Worm (Caenorhabditis elegans) whole organism, L3 larva: Measurements from ENCODE around the gene ipla-2.
A peak's percentile ranks its signal among the peaks of the same experiment; 100 is the strongest.

Experiments
- R02D3.7 ChIP-seq: fragments of 150-350 bp; optimal IDR thresholded peaks from 2 replicates; lab custom pipeline; 2014; ENCODE audit warnings: missing biosample characterization, missing genetic modification characterization
- ama-1 ChIP-seq: fragments of 150-350 bp; optimal IDR thresholded peaks from 2 replicates; lab custom pipeline; 2018
- ceh-16 ChIP-seq: sonication (generic microtip); optimal IDR thresholded peaks from 2 replicates; lab custom pipeline; 2017; ENCODE audit warnings: missing biosample characterization, missing genetic modification characterization
- ceh-28 ChIP-seq: fragments of 150-350 bp; optimal IDR thresholded peaks from 2 replicates; lab custom pipeline; 2014; ENCODE audit warnings: missing biosample characterization, missing genetic modification reagents, missing genetic modification characterization
- egl-27 ChIP-seq: sonication (generic microtip); optimal IDR thresholded peaks from 4 replicates; lab custom pipeline; 2017; ENCODE audit warnings: missing biosample characterization, missing genetic modification reagents, missing genetic modification characterization
- egl-5 ChIP-seq: fragments of 150-350 bp; optimal IDR thresholded peaks from 2 replicates; lab custom pipeline; 2017; ENCODE audit warnings: missing biosample characterization, missing genetic modification reagents, missing genetic modification characterization, inconsistent platforms
- elt-2 ChIP-seq: sonication (generic microtip); optimal IDR thresholded peaks from 2 replicates; lab custom pipeline; 2016; ENCODE audit warnings: missing genetic modification reagents, mild to moderate bottlenecking, missing genetic modification characterization, missing compliant biosample characterization
- elt-3 ChIP-seq, 3 experiments: fragments of 150-350 bp in 1 of 3; sonication (generic microtip) in 2 of 3; optimal IDR thresholded peaks; 2 replicates in 2 of 3; 4 replicates in 1 of 3; lab custom pipeline; 2014 to 2017; ENCODE audit warnings: missing biosample characterization in 3 of 3, missing genetic modification characterization in 3 of 3
- eor-1 ChIP-seq, 2 experiments: fragments of 150-350 bp; optimal IDR thresholded peaks; 2 replicates each; lab custom pipeline; 2014 to 2018; ENCODE audit warnings: missing biosample characterization in 2 of 2, missing genetic modification characterization in 2 of 2
- fkh-10 ChIP-seq: sonication (generic microtip); optimal IDR thresholded peaks from 2 replicates; lab custom pipeline; 2017; ENCODE audit warnings: missing biosample characterization, missing genetic modification reagents, missing genetic modification characterization
- fkh-2 ChIP-seq: fragments of 150-350 bp; optimal IDR thresholded peaks from 2 replicates; lab custom pipeline; 2014; ENCODE audit warnings: missing biosample characterization, missing genetic modification reagents, missing genetic modification characterization
- fos-1 ChIP-seq: fragments of 150-350 bp; optimal IDR thresholded peaks from 2 replicates; lab custom pipeline; 2014; ENCODE audit warnings: missing biosample characterization, missing genetic modification characterization
- hmg-11 ChIP-seq: sonication (generic microtip); optimal IDR thresholded peaks from 2 replicates; lab custom pipeline; 2016; ENCODE audit warnings: missing genetic modification characterization, missing compliant biosample characterization
- jun-1 ChIP-seq: fragments of 150-350 bp; optimal IDR thresholded peaks from 2 replicates; lab custom pipeline; 2014; ENCODE audit warnings: missing biosample characterization, missing genetic modification reagents, missing genetic modification characterization
- lin-39 ChIP-seq: fragments of 150-350 bp; optimal IDR thresholded peaks from 2 replicates; lab custom pipeline; 2018; ENCODE audit warnings: missing biosample characterization, missing genetic modification reagents, missing genetic modification characterization
- lsy-12 ChIP-seq: sonication (generic microtip); optimal IDR thresholded peaks from 2 replicates; lab custom pipeline; 2016; ENCODE audit warnings: mild to moderate bottlenecking, missing genetic modification characterization, missing compliant biosample characterization
- nfya-1 ChIP-seq: sonication (generic microtip); optimal IDR thresholded peaks from 2 replicates; lab custom pipeline; 2017; ENCODE audit warnings: missing genetic modification characterization, mild to moderate bottlenecking, missing compliant biosample characterization, antibody characterized with exemption, moderate library complexity; ENCODE audit not compliant: insufficient read depth
- nhr-11 ChIP-seq: fragments of 150-350 bp; optimal IDR thresholded peaks from 2 replicates; lab custom pipeline; 2014; ENCODE audit warnings: missing biosample characterization, missing genetic modification characterization
- nhr-23 ChIP-seq: fragments of 150-350 bp; optimal IDR thresholded peaks from 2 replicates; lab custom pipeline; 2014; ENCODE audit warnings: missing biosample characterization, missing genetic modification reagents, missing genetic modification characterization
- nhr-67 ChIP-seq: fragments of 150-350 bp; optimal IDR thresholded peaks from 2 replicates; lab custom pipeline; 2014; ENCODE audit warnings: missing biosample characterization, missing genetic modification characterization
- nhr-77 ChIP-seq: fragments of 150-350 bp; optimal IDR thresholded peaks from 2 replicates; lab custom pipeline; 2014; ENCODE audit warnings: missing biosample characterization, missing genetic modification characterization
- pha-4 ChIP-seq: fragments of 150-350 bp; optimal IDR thresholded peaks from 2 replicates; lab custom pipeline; 2014; ENCODE audit warnings: missing biosample characterization, missing genetic modification reagents, missing genetic modification characterization
- pqm-1 ChIP-seq: fragments of 150-350 bp; optimal IDR thresholded peaks from 2 replicates; lab custom pipeline; 2017; ENCODE audit warnings: missing biosample characterization, missing genetic modification characterization, inconsistent platforms
- skn-1 ChIP-seq: fragments of 150-350 bp; optimal IDR thresholded peaks from 2 replicates; lab custom pipeline; 2014; ENCODE audit warnings: missing biosample characterization, missing genetic modification characterization
- snpc-4 ChIP-seq: fragments of 150-350 bp; optimal IDR thresholded peaks from 2 replicates; lab custom pipeline; 2014; ENCODE audit warnings: missing biosample characterization, missing genetic modification characterization
- tbx-2 ChIP-seq: sonication (generic microtip); optimal IDR thresholded peaks from 2 replicates; lab custom pipeline; 2016; ENCODE audit warnings: mild to moderate bottlenecking, missing genetic modification characterization, missing compliant biosample characterization
- unc-62 ChIP-seq: fragments of 150-350 bp; sonication (generic microtip); optimal IDR thresholded peaks from 4 replicates; lab custom pipeline; 2014; ENCODE audit warnings: missing biosample characterization, missing genetic modification reagents, missing genetic modification characterization
- ztf-4 ChIP-seq: fragments of 150-350 bp; optimal IDR thresholded peaks from 2 replicates; lab custom pipeline; 2014; ENCODE audit warnings: missing biosample characterization, missing genetic modification characterization

ipla-2 gene

DNA sequence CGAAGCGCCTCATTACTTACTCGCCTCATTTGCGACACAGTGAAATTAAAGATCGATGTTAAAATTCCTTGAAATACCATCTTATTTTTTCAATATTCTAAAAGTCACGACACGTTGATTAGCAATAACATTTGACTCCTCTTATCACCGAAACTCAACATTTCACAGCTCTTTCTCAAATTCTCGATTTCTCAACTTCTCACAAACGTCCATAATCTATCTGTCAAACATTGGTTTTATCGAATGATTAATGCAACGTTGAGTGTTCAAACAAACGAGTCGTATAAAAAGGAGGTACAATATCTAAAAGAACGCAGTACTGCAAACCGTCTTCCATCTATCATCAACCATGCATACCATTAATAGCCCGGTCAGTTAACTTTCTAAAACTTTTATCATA lies 12.4 kb upstream of the ipla-2 start, which contains the start of gene lec-8:
Gene lec-8, plus strand, starts transcription at position 314 of the 400 bp plus-strand sequence.
- TF ChIP-seq elt-2 (peak; percentile 89), jun-1 (peak; percentile 60), ama-1 (lab: Kevin White, UChicago) (no peak)

DNA sequence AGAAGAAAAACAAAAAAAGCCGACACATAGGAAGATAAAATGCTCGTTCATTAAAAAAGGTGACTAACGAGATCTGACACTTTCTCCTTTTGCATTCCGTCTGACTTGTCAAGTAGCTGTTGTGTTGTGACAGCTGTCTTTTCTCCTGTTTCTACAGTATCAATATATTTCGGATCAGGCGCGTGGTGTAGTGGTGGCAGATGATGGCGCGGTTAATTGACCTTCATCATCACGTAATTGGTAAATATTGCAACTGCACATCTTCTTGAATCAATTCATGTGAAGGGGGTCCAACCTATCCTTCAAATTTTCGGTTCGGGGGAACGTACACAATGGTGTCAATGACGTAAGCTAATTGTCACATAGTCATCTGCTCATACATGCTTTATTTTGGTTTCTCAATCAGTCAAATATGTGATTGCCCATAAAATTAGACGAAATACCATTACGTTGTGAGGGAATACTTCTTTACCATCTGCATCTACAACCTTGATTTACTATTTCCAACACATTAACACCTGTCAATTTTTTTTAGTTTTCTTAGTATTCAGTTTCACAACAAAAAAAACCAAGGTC lies 10.5 kb upstream of the ipla-2 start:
- no peak for TF ChIP-seq pqm-1 (tag; lab: Kevin White, UChicago)
- TF ChIP-seq fkh-10 (GFP tag; lab: Kevin White, UChicago), result no peak
- TF ChIP-seq, all 47 proteins: peak for 0

DNA sequence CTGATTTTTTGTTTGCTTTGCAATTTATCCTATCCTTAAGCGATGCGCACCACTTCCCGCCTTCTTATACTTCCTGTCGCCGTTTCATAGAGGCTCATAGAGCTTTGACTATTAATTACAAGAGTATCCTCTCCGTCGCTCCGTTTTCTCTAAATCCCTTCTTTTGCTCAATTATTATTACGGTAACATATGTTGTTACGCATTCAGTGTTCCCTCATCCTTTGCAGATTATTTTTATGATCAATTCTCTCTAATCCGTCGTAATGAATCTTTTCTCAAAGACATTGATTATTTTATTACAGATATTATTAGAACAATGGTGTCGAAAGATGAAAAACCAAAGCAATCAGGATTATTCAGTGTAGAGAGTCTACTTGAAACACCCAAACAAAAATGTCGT lies 9.1 kb upstream of the ipla-2 start, which contains the start of gene vab-15:
Gene vab-15, plus strand, starts transcription at position 301 of the 400 bp plus-strand sequence.
- TF ChIP-seq nhr-77 (tag; lab: Kevin White, UChicago) (no peak), skn-1 (tag; lab: Kevin White, UChicago) (no peak), nfya-1 (tag; lab: Kevin White, UChicago) (no peak)
- TF ChIP-seq, all 47 proteins: peak for 0

DNA sequence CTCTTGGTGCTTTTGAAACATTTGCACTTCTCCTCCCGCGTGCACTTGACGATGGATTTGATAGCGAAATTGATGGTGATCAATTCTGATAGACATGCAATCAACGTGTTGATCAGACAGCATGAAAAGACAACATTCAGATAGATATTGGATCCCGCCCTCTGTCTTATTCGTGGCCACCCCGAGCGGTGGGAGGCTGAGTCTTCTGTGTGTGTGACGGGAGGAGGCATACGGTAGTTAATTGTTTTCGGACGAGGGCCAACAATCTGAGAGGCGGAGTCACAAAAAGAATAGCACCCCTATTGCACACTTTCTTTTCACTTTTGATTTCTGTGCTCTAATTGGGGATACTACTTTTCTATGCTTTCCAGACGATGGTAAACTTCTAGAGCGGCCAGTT lies 8.1 kb upstream of the ipla-2 start:
- peak; percentile 26 for TF ChIP-seq nfya-1 (tag; lab: Kevin White, UChicago)
- no peak for TF ChIP-seq nhr-23 (tag; lab: Kevin White, UChicago)

DNA sequence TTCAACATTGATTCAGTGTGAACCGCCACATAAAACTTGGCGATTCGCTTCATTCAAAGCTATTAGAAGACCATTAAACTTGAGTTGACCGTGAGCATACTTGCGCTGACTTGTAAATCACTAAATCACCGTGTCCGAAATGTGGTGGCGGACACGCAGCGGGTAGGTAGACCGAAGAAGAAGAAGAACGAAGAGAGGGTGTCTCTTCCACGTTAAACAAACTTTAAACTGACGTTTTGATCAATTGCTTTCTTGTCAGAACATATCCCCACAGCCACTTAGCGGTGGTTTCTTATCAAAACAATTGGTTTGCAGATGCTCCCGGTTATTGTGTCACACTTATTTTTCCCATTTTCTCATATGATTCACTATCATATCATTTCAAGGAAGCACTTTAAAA lies 5.7 kb upstream of the ipla-2 start:
- TF ChIP-seq nfya-1 (tag; lab: Kevin White, UChicago) (no peak), egl-5 (tag; lab: Kevin White, UChicago) (peak; percentile 16), lsy-12 (tag; lab: Kevin White, UChicago) (no peak), elt-3 (tag; optimal IDR thresholded peaks at IDR 0.05; lab: Kevin White, UChicago) (no peak), unc-62 (GFP tag; lab: Kevin White, UChicago) (no peak), ztf-4 (tag; lab: Kevin White, UChicago) (no peak), pqm-1 (tag; lab: Kevin White, UChicago) (no peak), nhr-23 (tag; lab: Kevin White, UChicago) (no peak), nhr-67 (no peak)

DNA sequence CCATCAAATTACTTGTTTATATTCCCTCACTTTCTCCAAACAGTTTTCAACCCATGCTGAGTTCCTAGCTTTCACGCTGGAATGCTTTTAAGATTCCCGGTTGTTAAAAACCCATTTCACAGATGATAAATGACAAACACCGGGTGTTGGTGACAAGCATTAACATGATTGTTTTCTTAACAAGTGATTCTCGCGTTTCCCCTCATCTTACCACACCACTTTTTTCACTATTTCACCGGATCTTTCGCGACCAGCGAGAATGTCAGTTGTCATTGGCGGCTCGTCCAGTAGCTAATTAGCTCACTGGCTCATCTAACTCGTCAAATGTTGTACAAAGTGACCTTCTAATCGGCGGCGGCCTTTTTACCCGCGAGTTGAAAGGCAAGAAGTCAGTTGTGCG lies 4.3 kb upstream of the ipla-2 start:
- TF ChIP-seq unc-62 (GFP tag; lab: Kevin White, UChicago) (no peak), lin-39 (tag; lab: Kevin White, UChicago) (peak; percentile 22), egl-5 (tag; lab: Kevin White, UChicago) (peak; percentile 85), jun-1 (no peak), nfya-1 (tag; lab: Kevin White, UChicago) (peak; percentile 25)

DNA sequence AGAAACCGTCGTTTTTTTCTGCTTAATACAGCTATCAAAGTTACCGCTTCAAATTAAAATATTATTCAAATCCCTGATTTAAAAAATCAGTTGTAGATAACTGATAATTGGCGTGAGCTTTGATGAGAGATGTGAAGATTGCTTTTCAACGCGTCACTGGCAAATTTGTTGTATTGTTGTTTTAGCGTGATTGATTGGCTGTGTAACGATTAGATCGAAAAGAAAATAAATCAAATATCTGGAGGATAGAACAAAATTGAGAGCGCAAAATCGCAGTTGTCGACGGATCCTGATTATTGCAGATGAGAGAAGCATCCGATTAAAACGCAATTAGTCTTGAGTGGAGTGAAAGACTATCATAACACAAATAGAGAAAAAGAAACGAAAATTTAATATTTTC lies 3.0 kb upstream of the ipla-2 start:
- no peak for TF ChIP-seq fkh-2 (tag; lab: Kevin White, UChicago)
- TF ChIP-seq ceh-16, result no peak
- no peak for TF ChIP-seq elt-3 (tag; optimal IDR thresholded peaks at IDR 0.05; lab: Kevin White, UChicago)
- no peak for TF ChIP-seq tbx-2 (tag; lab: Kevin White, UChicago)
- no peak for TF ChIP-seq pha-4 (tag; lab: Kevin White, UChicago)
- TF ChIP-seq nfya-1 (tag; lab: Kevin White, UChicago), result no peak
- TF ChIP-seq ama-1 (lab: Kevin White, UChicago), result no peak
- no peak for TF ChIP-seq hmg-11
- no peak for TF ChIP-seq unc-62 (GFP tag; lab: Kevin White, UChicago)
- no peak for TF ChIP-seq eor-1 (tag; optimal IDR thresholded peaks at IDR 0.05; lab: Kevin White, UChicago)
- TF ChIP-seq skn-1 (tag; lab: Kevin White, UChicago), result no peak
- TF ChIP-seq nhr-67, result no peak
- no peak for TF ChIP-seq nhr-11 (tag; lab: Kevin White, UChicago)
- TF ChIP-seq nhr-23 (tag; lab: Kevin White, UChicago), result no peak
- TF ChIP-seq snpc-4 (tag; lab: Kevin White, UChicago), result no peak
- TF ChIP-seq egl-27 (tag; lab: Kevin White, UChicago), result no peak
- TF ChIP-seq egl-5 (tag; lab: Kevin White, UChicago), result no peak
- TF ChIP-seq R02D3.7 (tag; lab: Kevin White, UChicago), result no peak
- TF ChIP-seq ceh-28 (tag; lab: Kevin White, UChicago), result no peak
- no peak for TF ChIP-seq fos-1 (tag; lab: Kevin White, UChicago)
